Fruit fly (Drosophila melanogaster) whole organism, wandering third instar larva: Measurements from ENCODE around the gene Fign.
A peak's percentile ranks its signal among the peaks of the same experiment; 100 is the strongest.

Source experiments
- Abd-B ChIP-seq: fragments of >200 bp; optimal IDR thresholded peaks from 2 replicates; lab custom pipeline; 2017; ENCODE audit warnings: missing biosample characterization, missing genetic modification characterization
- CrebA ChIP-seq: fragments of 200-800 bp; sonication (Bioruptor generic); optimal IDR thresholded peaks from 2 replicates; lab custom pipeline; 2016; ENCODE audit warnings: missing biosample characterization, mild to moderate bottlenecking, missing genetic modification characterization, borderline replicate concordance
- HLH106 ChIP-seq: fragments of 200-800 bp; optimal IDR thresholded peaks from 3 replicates; lab custom pipeline; 2019; ENCODE audit warnings: missing biosample characterization, mild to moderate bottlenecking, missing genetic modification characterization, moderate library complexity
- Hnf4 ChIP-seq: fragments of 200-800 bp; sonication (Bioruptor generic); optimal IDR thresholded peaks from 2 replicates; lab custom pipeline; 2016; ENCODE audit warnings: missing biosample characterization, mild to moderate bottlenecking, missing genetic modification characterization
- Hr78 ChIP-seq: fragments of >200 bp; optimal IDR thresholded peaks from 2 replicates; lab custom pipeline; 2017; ENCODE audit warnings: missing biosample characterization, missing genetic modification characterization
- Hr83 ChIP-seq: fragments of 200-300 bp; sonication (Bioruptor generic); optimal IDR thresholded peaks from 2 replicates; lab custom pipeline; 2016; ENCODE audit warnings: missing biosample characterization, mild to moderate bottlenecking, missing genetic modification characterization, moderate library complexity; ENCODE audit not compliant: poor library complexity, severe bottlenecking
- Rel ChIP-seq, 2 experiments: fragments of 200-800 bp; sonication (Bioruptor generic) in 1 of 2; optimal IDR thresholded peaks; 2 replicates in 1 of 2; 3 replicates in 1 of 2; lab custom pipeline; 2016 to 2019; ENCODE audit warnings: mild to moderate bottlenecking in 2 of 2, missing biosample characterization in 2 of 2, missing genetic modification characterization in 2 of 2, moderate library complexity in 1 of 2
- Sp1 ChIP-seq: fragments of 200-800 bp; sonication (Bioruptor generic); optimal IDR thresholded peaks from 3 replicates; lab custom pipeline; 2019; ENCODE audit warnings: missing biosample characterization, mild to moderate bottlenecking, missing genetic modification characterization, moderate library complexity
- brk ChIP-seq: fragments of 200-800 bp; sonication (Bioruptor generic); optimal IDR thresholded peaks from 2 replicates; lab custom pipeline; 2016; ENCODE audit warnings: missing biosample characterization, mild to moderate bottlenecking, missing genetic modification characterization
- dl ChIP-seq, 2 experiments: fragments of 175-275, 200-275 bp in 1 of 2; fragments of 200-275 bp in 1 of 2; sonication (Bioruptor generic); optimal IDR thresholded peaks; lab custom pipeline; 2018; ENCODE audit warnings: mild to moderate bottlenecking in 2 of 2, missing biosample characterization in 2 of 2, missing genetic modification characterization in 2 of 2, moderate library complexity in 2 of 2; ENCODE audit not compliant: partially characterized antibody in 2 of 2, insufficient read depth in 1 of 2
- dsf ChIP-seq: sonication (Bioruptor generic); optimal IDR thresholded peaks from 2 replicates; lab custom pipeline; 2016; ENCODE audit warnings: missing biosample characterization, missing genetic modification characterization, borderline replicate concordance
- ey ChIP-seq: fragments of 200-800 bp; sonication (Bioruptor generic); optimal IDR thresholded peaks from 2 replicates; lab custom pipeline; 2016; ENCODE audit warnings: missing biosample characterization, missing genetic modification characterization
- foxo ChIP-seq, 2 experiments: fragments of 200-800 bp; sonication (Bioruptor generic); optimal IDR thresholded peaks; 2 replicates in 1 of 2; 3 replicates in 1 of 2; lab custom pipeline; 2016 to 2017; ENCODE audit warnings: missing biosample characterization in 2 of 2, missing genetic modification characterization in 2 of 2
- jim ChIP-seq: fragments of 175-275, 200-325 bp; sonication (Bioruptor generic); optimal IDR thresholded peaks from 2 replicates; lab custom pipeline; 2016; ENCODE audit warnings: missing biosample characterization, mild to moderate bottlenecking, missing genetic modification characterization
- sage ChIP-seq: fragments of 200-800 bp; sonication (Bioruptor generic); optimal IDR thresholded peaks from 2 replicates; lab custom pipeline; 2016; ENCODE audit warnings: missing biosample characterization, mild to moderate bottlenecking, missing genetic modification characterization
- tai ChIP-seq: sonication (Bioruptor generic); optimal IDR thresholded peaks from 2 replicates; lab custom pipeline; 2016; ENCODE audit warnings: missing biosample characterization, missing genetic modification characterization
- usp ChIP-seq: fragments of >200 bp; optimal IDR thresholded peaks from 2 replicates; lab custom pipeline; 2017; ENCODE audit warnings: missing biosample characterization, missing genetic modification characterization

The Fign gene

dm6 chr2L:3293718-3294340, 25.8 kb downstream of the Fign start:
- TF ChIP-seq dl (GFP tag; optimal IDR thresholded peaks at IDR 0.05; lab: Kevin White, UChicago; ENCODE audit: insufficient read depth in 1 of 2, partially characterized antibody in 2 of 2) (no peak), CrebA (GFP tag; lab: Kevin White, UChicago) (peak; percentile 6)

DNA sequence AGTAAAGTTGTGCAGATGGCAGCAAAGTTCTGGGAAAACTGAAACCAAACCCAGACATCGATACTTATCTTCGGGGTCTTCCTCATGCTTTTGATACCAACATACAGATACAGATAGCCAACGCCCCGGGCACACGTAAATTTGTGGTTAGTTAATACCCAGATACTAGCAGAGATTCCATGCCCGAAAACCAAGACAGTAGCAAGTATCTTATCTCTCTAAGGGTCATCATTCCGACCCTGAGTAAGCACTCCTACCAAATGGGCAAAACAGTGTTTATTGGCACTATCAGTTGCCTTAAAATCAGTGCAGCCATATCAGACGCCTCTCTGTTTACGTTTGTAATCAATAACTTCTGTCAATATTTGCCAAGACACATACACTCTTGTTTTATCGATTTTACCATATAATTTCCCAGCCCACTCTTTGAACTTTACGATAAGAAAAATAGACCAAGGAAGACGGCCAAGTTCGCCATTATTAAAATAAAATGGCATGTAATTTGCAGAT, 39.1 kb downstream of the Fign start, which contains the start of gene OtopLb:
Gene OtopLb, minus strand, starts transcription at position 51 of the 510 bp plus-strand sequence.
- TF ChIP-seq sage (GFP tag; lab: Kevin White, UChicago) (no peak), Abd-B (GFP tag; lab: Kevin White, UChicago) (no peak), foxo (GFP tag; optimal IDR thresholded peaks at IDR 0.05; lab: Kevin White, UChicago) (no peak), Hr78 (GFP tag; lab: Kevin White, UChicago) (no peak), Sp1 (GFP tag; lab: Kevin White, UChicago) (no peak)

DNA sequence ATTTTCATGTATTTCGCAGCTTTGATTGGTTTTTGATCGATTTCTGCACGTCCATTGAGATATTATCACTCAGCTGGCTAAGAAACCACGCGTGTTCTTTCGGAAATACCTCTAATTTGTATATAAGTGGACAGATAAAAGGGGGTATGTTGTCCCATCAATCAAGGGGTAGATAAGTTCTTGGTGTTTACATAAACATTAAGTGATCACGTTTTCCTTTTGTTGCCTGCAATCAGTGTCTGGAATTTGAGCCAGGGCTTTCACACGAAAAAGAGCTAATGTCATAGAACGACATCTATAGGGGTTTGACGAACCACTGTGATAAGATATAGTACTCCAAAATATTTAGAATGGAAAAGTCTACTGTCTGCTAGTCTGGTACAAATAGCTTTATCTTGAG, 40.9 kb downstream of the Fign start:
- TF ChIP-seq usp (GFP tag; lab: Kevin White, UChicago) (no peak), Rel (GFP tag; optimal IDR thresholded peaks at IDR 0.05; lab: Kevin White, UChicago) (no peak), Rel (tag; optimal IDR thresholded peaks at IDR 0.05; lab: Kevin White, UChicago) (peak; percentile 67)

- no peak for TF ChIP-seq dl (GFP tag; optimal IDR thresholded peaks at IDR 0.05; lab: Kevin White, UChicago; ENCODE audit: insufficient read depth in 1 of 2, partially characterized antibody in 2 of 2)
- no peak for TF ChIP-seq ey
- no peak for TF ChIP-seq usp (GFP tag; lab: Kevin White, UChicago)
- no peak for TF ChIP-seq Hr78 (GFP tag; lab: Kevin White, UChicago)
- no peak for TF ChIP-seq jim (GFP tag; lab: Kevin White, UChicago)
- no peak for TF ChIP-seq Sp1 (GFP tag; lab: Kevin White, UChicago)
- no peak for TF ChIP-seq Hnf4
- TF ChIP-seq tai (GFP tag; lab: Kevin White, UChicago): no peak
- no peak for TF ChIP-seq Hr83
- no peak for TF ChIP-seq CrebA (GFP tag; lab: Kevin White, UChicago)
- no peak for TF ChIP-seq dsf (GFP tag; lab: Kevin White, UChicago)
- no peak for TF ChIP-seq brk (GFP tag; lab: Kevin White, UChicago)
- no peak for TF ChIP-seq Abd-B (GFP tag; lab: Kevin White, UChicago)
- TF ChIP-seq HLH106 (tag; lab: Kevin White, UChicago): no peak
- no peak for TF ChIP-seq sage (GFP tag; lab: Kevin White, UChicago)
Measured at dm6 chr2L:3269137-3269536, 50.5 kb downstream of the Fign start, which contains the start of gene CG3347. CG3347 (plus strand) TSS chr2L:3269437.
